Fruit fly (Drosophila melanogaster) whole organism, prepupa: Measurements from ENCODE around the gene gwl.

Experiments
- Blimp-1 ChIP-seq: fragments of 200-800 bp; sonication (Bioruptor generic); optimal IDR thresholded peaks from 3 replicates; lab custom pipeline; 2017; ENCODE audit warnings: missing biosample characterization, missing genetic modification characterization, mild to moderate bottlenecking, moderate library complexity, missing genetic modification reagents
- CG10631 ChIP-seq: fragments of 200-800 bp; sonication (Bioruptor generic); optimal IDR thresholded peaks from 2 replicates; lab custom pipeline; 2016; ENCODE audit warnings: missing biosample characterization, missing genetic modification characterization
- CG10669 ChIP-seq: fragments of 200-800 bp; sonication (Bioruptor generic); optimal IDR thresholded peaks from 3 replicates; lab custom pipeline; 2018; ENCODE audit warnings: missing biosample characterization, mild to moderate bottlenecking, missing genetic modification characterization, moderate library complexity
- CG11762 ChIP-seq: fragments of 200-800 bp; sonication (Bioruptor generic); optimal IDR thresholded peaks from 3 replicates; lab custom pipeline; 2016; ENCODE audit warnings: missing biosample characterization, missing genetic modification characterization; ENCODE audit not compliant: insufficient read depth
- CG11902 ChIP-seq: fragments of 200-800 bp; sonication (Bioruptor generic); optimal IDR thresholded peaks from 3 replicates; lab custom pipeline; 2016; ENCODE audit warnings: missing biosample characterization, missing genetic modification characterization
- CG15336 ChIP-seq: fragments of 200-800 bp; sonication (Bioruptor generic); IDR thresholded peaks from 2 replicates; pipeline ENCODE4 v1.3.6; 2022; ENCODE audit warnings: missing biosample characterization, missing genetic modification characterization
- CG1621 ChIP-seq: fragments of 200-800 bp; sonication (Bioruptor generic); optimal IDR thresholded peaks from 3 replicates; lab custom pipeline; 2018; ENCODE audit warnings: missing biosample characterization, mild to moderate bottlenecking, missing genetic modification characterization
- CG16779 ChIP-seq: fragments of 200-800 bp; sonication (Bioruptor generic); optimal IDR thresholded peaks from 3 replicates; lab custom pipeline; 2017; ENCODE audit warnings: missing biosample characterization, mild to moderate bottlenecking, missing genetic modification characterization
- CG31627 ChIP-seq: fragments of 200-800 bp; sonication (Bioruptor generic); optimal IDR thresholded peaks from 3 replicates; lab custom pipeline; 2016; ENCODE audit warnings: missing biosample characterization, missing genetic modification characterization
- CG32006 ChIP-seq: fragments of 200-800 bp; sonication (Bioruptor generic); optimal IDR thresholded peaks from 3 replicates; lab custom pipeline; 2017; ENCODE audit warnings: missing biosample characterization, mild to moderate bottlenecking, missing genetic modification characterization
- CG34406 ChIP-seq: fragments of 200-800 bp; sonication (Bioruptor generic); optimal IDR thresholded peaks from 3 replicates; lab custom pipeline; 2016; ENCODE audit warnings: missing biosample characterization, missing genetic modification characterization
- CG3919 ChIP-seq: fragments of 200-800 bp; sonication (Bioruptor generic); optimal IDR thresholded peaks from 3 replicates; lab custom pipeline; 2016; ENCODE audit warnings: missing biosample characterization, missing genetic modification characterization
- CG6163 ChIP-seq: fragments of 200-800 bp; sonication (Bioruptor generic); IDR thresholded peaks from 3 replicates; pipeline ENCODE4 v1.3.6; 2022; ENCODE audit warnings: missing biosample characterization, missing genetic modification characterization
- CG6276 ChIP-seq: fragments of 200-800 bp; sonication (Bioruptor generic); optimal IDR thresholded peaks from 2 replicates; lab custom pipeline; 2017; ENCODE audit warnings: missing biosample characterization, mild to moderate bottlenecking, missing genetic modification characterization
- CG6792 ChIP-seq: fragments of 200-800 bp; sonication (Bioruptor generic); optimal IDR thresholded peaks from 3 replicates; lab custom pipeline; 2016; ENCODE audit warnings: missing biosample characterization, missing genetic modification characterization
- CG6808 ChIP-seq: fragments of 200-800 bp; sonication (Bioruptor generic); optimal IDR thresholded peaks from 3 replicates; lab custom pipeline; 2017; ENCODE audit warnings: missing biosample characterization, missing genetic modification characterization, mild to moderate bottlenecking, moderate library complexity, missing genetic modification reagents
- CG6854 ChIP-seq: fragments of 200-800 bp; sonication (Bioruptor generic); optimal IDR thresholded peaks from 2 replicates; lab custom pipeline; 2017; ENCODE audit warnings: missing biosample characterization, mild to moderate bottlenecking, missing genetic modification characterization
- CG7368 ChIP-seq: fragments of 200-800 bp; sonication (Bioruptor generic); optimal IDR thresholded peaks from 3 replicates; lab custom pipeline; 2016; ENCODE audit warnings: missing biosample characterization, missing genetic modification characterization
- CG8119 ChIP-seq: fragments of 200-800 bp; sonication (Bioruptor generic); IDR thresholded peaks from 3 replicates; pipeline ENCODE4 v1.3.6; 2022; ENCODE audit warnings: missing biosample characterization, missing genetic modification characterization
- CG8319 ChIP-seq: fragments of 200-800 bp; sonication (Bioruptor generic); optimal IDR thresholded peaks from 3 replicates; lab custom pipeline; 2016; ENCODE audit warnings: missing biosample characterization, missing genetic modification characterization
- CG9139 ChIP-seq: fragments of 200-800 bp; sonication (Bioruptor generic); optimal IDR thresholded peaks from 3 replicates; lab custom pipeline; 2017; ENCODE audit warnings: missing biosample characterization, mild to moderate bottlenecking, missing genetic modification characterization
- Eip75B ChIP-seq: fragments of 200-800 bp; sonication (Bioruptor generic); optimal IDR thresholded peaks from 3 replicates; lab custom pipeline; 2016; ENCODE audit warnings: missing biosample characterization, missing genetic modification characterization
- Eip78C ChIP-seq: fragments of 200-800 bp; sonication (Bioruptor generic); peaks from one replicate; lab custom pipeline; 2016; ENCODE audit warnings: missing biosample characterization, missing genetic modification characterization
- Eip93F ChIP-seq: fragments of 200-800 bp; sonication (Bioruptor generic); optimal IDR thresholded peaks from 2 replicates; lab custom pipeline; 2016; ENCODE audit warnings: missing biosample characterization, mild to moderate bottlenecking, missing genetic modification characterization
- Ets96B ChIP-seq: fragments of 200-800 bp; optimal IDR thresholded peaks from 2 replicates; lab custom pipeline; 2019; ENCODE audit warnings: missing biosample characterization, mild to moderate bottlenecking, missing genetic modification characterization, moderate library complexity
- Hr38 ChIP-seq: sonication (Bioruptor generic); optimal IDR thresholded peaks from 2 replicates; lab custom pipeline; 2016; ENCODE audit warnings: missing biosample characterization, missing genetic modification characterization
- Hr39 ChIP-seq: fragments of 200-800 bp; sonication (Bioruptor generic); optimal IDR thresholded peaks from 2 replicates; lab custom pipeline; 2016; ENCODE audit warnings: missing biosample characterization, missing genetic modification characterization
- Hr4 ChIP-seq: fragments of 200-800 bp; sonication (Bioruptor generic); optimal IDR thresholded peaks from 3 replicates; lab custom pipeline; 2016; ENCODE audit warnings: missing biosample characterization, missing genetic modification characterization
- Lpt ChIP-seq: fragments of 200-800 bp; sonication (Bioruptor generic); optimal IDR thresholded peaks from 3 replicates; lab custom pipeline; 2016; ENCODE audit warnings: missing biosample characterization, missing genetic modification characterization
- Met ChIP-seq: fragments of 200-800 bp; sonication (Bioruptor generic); optimal IDR thresholded peaks from 3 replicates; lab custom pipeline; 2016; ENCODE audit warnings: missing biosample characterization, missing genetic modification characterization
- Smox ChIP-seq: fragments of 200-800 bp; sonication (Bioruptor generic); optimal IDR thresholded peaks from 3 replicates; lab custom pipeline; 2016; ENCODE audit warnings: missing biosample characterization, missing genetic modification characterization
- Sox102F ChIP-seq: fragments of 200-800 bp; sonication (Bioruptor generic); optimal IDR thresholded peaks from 2 replicates; lab custom pipeline; 2016; ENCODE audit warnings: missing biosample characterization, mild to moderate bottlenecking, missing genetic modification characterization
- Sox14 ChIP-seq: fragments of 200-800 bp; sonication (Bioruptor generic); optimal IDR thresholded peaks from 3 replicates; lab custom pipeline; 2016; ENCODE audit warnings: missing biosample characterization, missing genetic modification characterization
- achi ChIP-seq: fragments of 200-800 bp; sonication (Bioruptor generic); optimal IDR thresholded peaks from 3 replicates; lab custom pipeline; 2016; ENCODE audit warnings: missing biosample characterization, missing genetic modification characterization
- acj6 ChIP-seq: fragments of 200-800 bp; sonication (Bioruptor generic); optimal IDR thresholded peaks from 3 replicates; lab custom pipeline; 2016; ENCODE audit warnings: missing biosample characterization, missing genetic modification characterization
- cyc ChIP-seq: fragments of 200-800 bp; sonication (Bioruptor generic); optimal IDR thresholded peaks from 3 replicates; lab custom pipeline; 2016; ENCODE audit warnings: missing biosample characterization, missing genetic modification characterization
- dac ChIP-seq: fragments of 200-800 bp; sonication (Bioruptor generic); optimal IDR thresholded peaks from 2 replicates; lab custom pipeline; 2017; ENCODE audit warnings: missing biosample characterization, mild to moderate bottlenecking, missing genetic modification characterization
- esn ChIP-seq: fragments of 200-800 bp; sonication (Bioruptor generic); optimal IDR thresholded peaks from 2 replicates; lab custom pipeline; 2016; ENCODE audit warnings: missing biosample characterization, mild to moderate bottlenecking, missing genetic modification characterization, moderate library complexity
- fd85E ChIP-seq: fragments of 200-800 bp; sonication (Bioruptor generic); optimal IDR thresholded peaks from 3 replicates; lab custom pipeline; 2016; ENCODE audit warnings: missing biosample characterization, missing genetic modification characterization
- fkh ChIP-seq: fragments of 200-800 bp; sonication (Bioruptor generic); optimal IDR thresholded peaks from 3 replicates; lab custom pipeline; 2017; ENCODE audit warnings: missing biosample characterization, mild to moderate bottlenecking, missing genetic modification characterization, moderate library complexity
- lz ChIP-seq: fragments of 200-800 bp; sonication (Bioruptor generic); optimal IDR thresholded peaks from 3 replicates; lab custom pipeline; 2016; ENCODE audit warnings: missing biosample characterization, missing genetic modification characterization
- net ChIP-seq: fragments of 200-800 bp; sonication (Bioruptor generic); optimal IDR thresholded peaks from 3 replicates; lab custom pipeline; 2016; ENCODE audit warnings: missing biosample characterization, missing genetic modification characterization
- pdm3 ChIP-seq: fragments of 200-800 bp; sonication (Bioruptor generic); optimal IDR thresholded peaks from 3 replicates; lab custom pipeline; 2016; ENCODE audit warnings: missing biosample characterization, missing genetic modification characterization
- salr ChIP-seq, 2 experiments: fragments of 200-800 bp; sonication (Bioruptor generic); optimal IDR thresholded peaks; 3 replicates each; lab custom pipeline; 2016 to 2018; ENCODE audit warnings: missing biosample characterization in 2 of 2, missing genetic modification characterization in 2 of 2, mild to moderate bottlenecking in 1 of 2
- spab ChIP-seq: fragments of 200-800 bp; sonication (Bioruptor generic); optimal IDR thresholded peaks from 2 replicates; lab custom pipeline; 2017; ENCODE audit warnings: missing biosample characterization, mild to moderate bottlenecking, missing genetic modification characterization, missing genetic modification reagents
- ss ChIP-seq, 2 experiments: fragments of 200-800 bp; sonication (Bioruptor generic); optimal IDR thresholded peaks; 2 replicates in 1 of 2; 3 replicates in 1 of 2; lab custom pipeline; 2017 to 2018; ENCODE audit warnings: mild to moderate bottlenecking in 2 of 2, missing biosample characterization in 2 of 2, missing genetic modification characterization in 2 of 2, moderate library complexity in 1 of 2
- topi ChIP-seq: fragments of 200-800 bp; sonication (Bioruptor generic); optimal IDR thresholded peaks from 3 replicates; lab custom pipeline; 2016; ENCODE audit warnings: missing biosample characterization, missing genetic modification characterization
- vri ChIP-seq: fragments of 200-800 bp; sonication (Bioruptor generic); optimal IDR thresholded peaks from 3 replicates; lab custom pipeline; 2016; ENCODE audit warnings: missing biosample characterization, mild to moderate bottlenecking, missing genetic modification characterization

The gwl gene

DNA sequence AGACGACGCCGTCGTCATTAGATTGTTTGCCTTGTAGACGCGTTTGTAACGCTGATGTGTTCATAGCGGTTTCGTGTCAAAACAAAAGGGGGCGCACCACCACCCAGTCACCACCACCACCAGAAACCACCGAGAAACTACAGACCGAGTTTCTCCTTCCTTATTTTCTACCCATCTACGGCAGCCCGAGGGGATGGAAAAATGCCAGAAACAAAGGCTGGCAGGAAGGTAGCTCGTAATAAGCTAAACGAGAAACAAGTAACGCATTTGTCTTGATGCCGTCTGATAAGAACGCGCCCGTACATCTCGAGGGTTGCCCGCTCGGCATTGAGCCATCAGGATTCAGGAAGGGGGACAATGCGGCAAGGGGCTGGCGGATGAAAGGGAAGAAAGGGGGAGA, 38.7 kb upstream of the gwl start:
- no peak for TF ChIP-seq topi (GFP tag; lab: Kevin White, UChicago)
- TF ChIP-seq CG16779 (tag; lab: Kevin White, UChicago) = no peak
- no peak for TF ChIP-seq Hr39
- TF ChIP-seq Blimp-1 (GFP tag; lab: Kevin White, UChicago) = no peak
- TF ChIP-seq CG8119 (GFP tag; lab: Robert Waterston, UW) = no peak
- TF ChIP-seq fd85E (GFP tag; lab: Kevin White, UChicago) = no peak
- TF ChIP-seq CG10631 (GFP tag; lab: Kevin White, UChicago) = no peak
- no peak for TF ChIP-seq CG3919
- TF ChIP-seq Smox (GFP tag; lab: Kevin White, UChicago) = no peak

DNA sequence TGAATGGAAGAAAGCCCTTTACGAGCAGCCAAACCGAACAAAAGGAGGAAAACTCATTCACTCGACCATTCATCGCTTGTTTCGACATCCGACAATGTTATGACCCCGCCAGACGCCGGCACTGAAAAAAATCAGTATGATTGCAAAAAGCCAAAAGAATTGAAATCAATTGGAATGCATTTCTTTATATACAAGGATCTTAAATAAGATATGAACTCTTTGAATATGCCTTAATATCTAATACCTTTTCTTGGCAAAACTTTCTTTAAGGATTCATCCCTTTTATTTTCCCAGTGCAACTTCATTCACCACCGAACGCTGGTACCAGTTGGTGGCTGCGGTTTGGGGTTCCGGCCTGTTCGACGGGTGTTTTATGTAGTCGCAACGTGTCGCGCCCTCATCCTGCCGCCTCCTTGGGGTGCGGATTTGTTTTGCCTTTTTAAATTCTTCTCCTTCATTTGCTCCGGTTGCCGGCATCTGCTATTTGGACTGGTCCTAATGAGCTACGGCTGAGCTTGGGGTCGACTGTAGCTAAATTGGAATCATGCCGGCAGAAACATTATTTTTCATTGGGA, 26.3 kb upstream of the gwl start:
- TF ChIP-seq Lpt (GFP tag; lab: Kevin White, UChicago) (no peak), Blimp-1 (GFP tag; lab: Kevin White, UChicago) (peak; percentile 19), Smox (GFP tag; lab: Kevin White, UChicago) (peak; percentile 69), CG6854 (GFP tag; lab: Kevin White, UChicago) (no peak), lz (GFP tag; lab: Kevin White, UChicago) (peak; percentile 65), net (GFP tag; lab: Kevin White, UChicago) (peak; percentile 37), fkh (GFP tag; lab: Kevin White, UChicago) (peak; percentile 6), cyc (GFP tag; lab: Kevin White, UChicago) (peak; percentile 62), CG9139 (GFP tag; lab: Kevin White, UChicago) (peak; percentile 30), CG11762 (GFP tag; lab: Kevin White, UChicago) (peak; percentile 28), spab (GFP tag; lab: Kevin White, UChicago) (peak; percentile 70), dac (GFP tag; lab: Kevin White, UChicago) (no peak), CG32006 (peak; percentile 49), ss (GFP tag; optimal IDR thresholded peaks at IDR 0.05; lab: Kevin White, UChicago) (peak; percentile 45 to 74), salr (GFP tag; optimal IDR thresholded peaks at IDR 0.05; lab: Kevin White, UChicago) (peak; percentile 6 to 37), CG15336 (GFP tag; lab: Robert Waterston, UW) (no peak), esn (GFP tag; lab: Kevin White, UChicago) (no peak), CG6276 (peak; percentile 13), Sox14 (GFP tag; lab: Kevin White, UChicago) (peak; percentile 67), Ets96B (tag; lab: Kevin White, UChicago) (peak; percentile 74), Eip93F (GFP tag; lab: Kevin White, UChicago) (no peak), Sox102F (GFP tag; lab: Kevin White, UChicago) (peak; percentile 68), CG16779 (tag; lab: Kevin White, UChicago) (peak; percentile 13), topi (GFP tag; lab: Kevin White, UChicago) (peak; percentile 69), CG6808 (GFP tag; lab: Kevin White, UChicago) (peak; percentile 55), Met (peak; percentile 76), acj6 (GFP tag; lab: Kevin White, UChicago) (peak; percentile 56), CG10669 (GFP tag; lab: Kevin White, UChicago) (peak; percentile 69), CG31627 (GFP tag; lab: Kevin White, UChicago) (peak; percentile 55), CG11902 (peak; percentile 39), CG7368 (GFP tag; lab: Kevin White, UChicago) (peak; percentile 19), fd85E (GFP tag; lab: Kevin White, UChicago) (no peak), CG3919 (peak; percentile 71), CG34406 (GFP tag; lab: Kevin White, UChicago) (peak; percentile 52), Hr4 (GFP tag; lab: Kevin White, UChicago) (peak; percentile 29), CG6792 (GFP tag; lab: Kevin White, UChicago) (peak; percentile 68), pdm3 (GFP tag; lab: Kevin White, UChicago) (peak; percentile 64), achi (GFP tag; lab: Kevin White, UChicago) (peak; percentile 59), Eip75B (peak; percentile 74), CG8319 (GFP tag; lab: Kevin White, UChicago) (peak; percentile 38), Hr38 (no peak), CG6163 (peak; percentile 69; the same call in 1 of the 3 replicates), vri (GFP tag; lab: Kevin White, UChicago) (peak; percentile 63), Eip78C (GFP tag; lab: Kevin White, UChicago) (peak; percentile 91), CG1621 (peak; percentile 55)
